Worm (Caenorhabditis elegans) whole organism, midembryonic: ENCODE results near the gene nas-13.

Experiments
- cog-1 ChIP-seq: sonication (generic microtip); optimal IDR thresholded peaks from 2 replicates; lab custom pipeline; 2016; ENCODE audit warnings: missing genetic modification characterization, missing compliant biosample characterization
- flt-1 ChIP-seq: fragments of 200-800 bp; sonication (Bioruptor generic); IDR thresholded peaks from 2 replicates; pipeline ENCODE4 v1.3.6; 2022; ENCODE audit warnings: missing genetic modification characterization, missing compliant biosample characterization
- med-1 ChIP-seq: sonication (generic microtip); optimal IDR thresholded peaks from 2 replicates; lab custom pipeline; 2017; ENCODE audit warnings: missing genetic modification characterization, mild to moderate bottlenecking, missing compliant biosample characterization, antibody characterized with exemption, missing genetic modification reagents; ENCODE audit not compliant: insufficient read depth
- ref-1 ChIP-seq: fragments of 200-800 bp; sonication (Bioruptor generic); conservative IDR thresholded peaks from 2 replicates; pipeline ENCODE4 v1.3.6; 2022; ENCODE audit warnings: missing genetic modification reagents, missing genetic modification characterization, missing compliant biosample characterization
- tab-1 ChIP-seq: fragments of 200-800 bp; sonication (Bioruptor generic); IDR thresholded peaks from 2 replicates; pipeline ENCODE4 v1.3.6; 2022; ENCODE audit warnings: missing genetic modification characterization, missing compliant biosample characterization
- ztf-23 ChIP-seq: fragments of 200-800 bp; sonication (Bioruptor generic); IDR thresholded peaks from 2 replicates; pipeline ENCODE4 v1.3.6; 2022; ENCODE audit warnings: missing genetic modification reagents, missing genetic modification characterization, missing compliant biosample characterization
- ztf-29 ChIP-seq: fragments of 200-800 bp; sonication (Bioruptor generic); IDR thresholded peaks from 2 replicates; pipeline ENCODE4 v1.3.6; 2022; ENCODE audit warnings: missing genetic modification reagents, missing genetic modification characterization, missing compliant biosample characterization

ce11 chrX:15466032-15466431 is 38.0 kb upstream of the nas-13 start, which contains the start of gene sprr-1:
- TF ChIP-seq med-1 (GFP tag; lab: Kevin White, UChicago) (no peak), cog-1 (tag; lab: Kevin White, UChicago) (no peak), ztf-29 (GFP tag; lab: Robert Waterston, UW) (no peak), flt-1 (GFP tag; lab: Robert Waterston, UW) (no peak), ref-1 (GFP tag; lab: Robert Waterston, UW) (no peak), ztf-23 (GFP tag; lab: Robert Waterston, UW) (no peak), tab-1 (GFP tag; lab: Robert Waterston, UW) (no peak)
